Worm (Caenorhabditis elegans) whole organism, midembryonic: Measurements from ENCODE around the gene chpf-2.

Experiments used
- T22C8.4 ChIP-seq: fragments of 200-800 bp; sonication (Bioruptor generic); IDR thresholded peaks from 2 replicates; pipeline ENCODE4 v1.3.6; 2022; ENCODE audit warnings: missing genetic modification characterization, missing compliant biosample characterization
- cog-1 ChIP-seq: sonication (generic microtip); optimal IDR thresholded peaks from 2 replicates; lab custom pipeline; 2016; ENCODE audit warnings: missing genetic modification characterization, missing compliant biosample characterization
- flt-1 ChIP-seq: fragments of 200-800 bp; sonication (Bioruptor generic); IDR thresholded peaks from 2 replicates; pipeline ENCODE4 v1.3.6; 2022; ENCODE audit warnings: missing genetic modification characterization, missing compliant biosample characterization
- klf-2 ChIP-seq: fragments of 200-800 bp; sonication (Bioruptor generic); conservative IDR thresholded peaks from 2 replicates; pipeline ENCODE4 v1.3.6; 2022; ENCODE audit warnings: missing genetic modification reagents, missing genetic modification characterization, missing compliant biosample characterization
- med-1 ChIP-seq: sonication (generic microtip); optimal IDR thresholded peaks from 2 replicates; lab custom pipeline; 2017; ENCODE audit warnings: missing genetic modification characterization, mild to moderate bottlenecking, missing compliant biosample characterization, antibody characterized with exemption, missing genetic modification reagents; ENCODE audit not compliant: insufficient read depth
- ref-1 ChIP-seq: fragments of 200-800 bp; sonication (Bioruptor generic); conservative IDR thresholded peaks from 2 replicates; pipeline ENCODE4 v1.3.6; 2022; ENCODE audit warnings: missing genetic modification reagents, missing genetic modification characterization, missing compliant biosample characterization
- tab-1 ChIP-seq: fragments of 200-800 bp; sonication (Bioruptor generic); IDR thresholded peaks from 2 replicates; pipeline ENCODE4 v1.3.6; 2022; ENCODE audit warnings: missing genetic modification characterization, missing compliant biosample characterization
- ztf-23 ChIP-seq: fragments of 200-800 bp; sonication (Bioruptor generic); IDR thresholded peaks from 2 replicates; pipeline ENCODE4 v1.3.6; 2022; ENCODE audit warnings: missing genetic modification reagents, missing genetic modification characterization, missing compliant biosample characterization
- ztf-29 ChIP-seq: fragments of 200-800 bp; sonication (Bioruptor generic); IDR thresholded peaks from 2 replicates; pipeline ENCODE4 v1.3.6; 2022; ENCODE audit warnings: missing genetic modification reagents, missing genetic modification characterization, missing compliant biosample characterization

Gene chpf-2

ce11 chrV:3021306-3021705, 17.9 kb downstream of the chpf-2 start, which contains the start of gene irld-12:
irld-12 (minus strand) TSS chrV:3021406.
- TF ChIP-seq flt-1 (no peak), ztf-23 (GFP tag; lab: Robert Waterston, UW) (no peak), cog-1 (no peak), tab-1 (GFP tag; lab: Robert Waterston, UW) (no peak), klf-2 (GFP tag; lab: Robert Waterston, UW) (no peak), med-1 (GFP tag; lab: Kevin White, UChicago) (no peak), ztf-29 (GFP tag; lab: Robert Waterston, UW) (no peak), T22C8.4 (no peak), ref-1 (GFP tag; lab: Robert Waterston, UW) (no peak)

ce11 chrV:3017930-3018329, 21.3 kb downstream of the chpf-2 start:
- TF ChIP-seq flt-1 (no peak), tab-1 (GFP tag; lab: Robert Waterston, UW) (no peak), cog-1 (no peak), T22C8.4 (no peak), ztf-23 (GFP tag; lab: Robert Waterston, UW) (no peak)

- no peak for TF ChIP-seq cog-1
- TF ChIP-seq klf-2 (GFP tag; lab: Robert Waterston, UW), result no peak
- no peak for TF ChIP-seq ztf-29 (GFP tag; lab: Robert Waterston, UW)
- no peak for TF ChIP-seq ref-1 (GFP tag; lab: Robert Waterston, UW)
Observed at ce11 chrV:3014185-3014584, 25.0 kb downstream of the chpf-2 start, which contains the start of gene K12D9.1. K12D9.1 (plus strand) TSS chrV:3014485.

- no peak for TF ChIP-seq ref-1 (GFP tag; lab: Robert Waterston, UW)
Observed at ce11 chrV:3011394-3011793, 27.8 kb downstream of the chpf-2 start, which contains the start of gene srw-135. srw-135 (minus strand) TSS chrV:3011494.

ce11 chrV:3010468-3010867, 28.7 kb downstream of the chpf-2 start, which contains the start of gene srw-136:
srw-136 (minus strand) TSS chrV:3010568.
- TF ChIP-seq ztf-29 (GFP tag; lab: Robert Waterston, UW) (no peak), tab-1 (GFP tag; lab: Robert Waterston, UW) (no peak), ref-1 (GFP tag; lab: Robert Waterston, UW) (no peak), med-1 (GFP tag; lab: Kevin White, UChicago) (no peak), T22C8.4 (no peak), cog-1 (no peak), klf-2 (GFP tag; lab: Robert Waterston, UW) (no peak), flt-1 (no peak), ztf-23 (GFP tag; lab: Robert Waterston, UW) (no peak)

- TF ChIP-seq ztf-23 (GFP tag; lab: Robert Waterston, UW), result no peak
- no peak for TF ChIP-seq klf-2 (GFP tag; lab: Robert Waterston, UW)
- TF ChIP-seq med-1 (GFP tag; lab: Kevin White, UChicago), result no peak
- TF ChIP-seq T22C8.4, result no peak
- no peak for TF ChIP-seq ztf-29 (GFP tag; lab: Robert Waterston, UW)
- TF ChIP-seq tab-1 (GFP tag; lab: Robert Waterston, UW), result no peak
- TF ChIP-seq ref-1 (GFP tag; lab: Robert Waterston, UW), result no peak
- no peak for TF ChIP-seq flt-1
- TF ChIP-seq cog-1, result no peak
Observed at ce11 chrV:3005964-3006363, 33.2 kb downstream of the chpf-2 start, which contains the start of gene srw-112. srw-112 (minus strand) TSS chrV:3006064.

ce11 chrV:2999736-3000135, 39.4 kb downstream of the chpf-2 start, which contains the start of gene srw-119:
srw-119 (minus strand) TSS chrV:2999836.
- TF ChIP-seq cog-1 (no peak), ztf-23 (GFP tag; lab: Robert Waterston, UW) (no peak), tab-1 (GFP tag; lab: Robert Waterston, UW) (no peak), ztf-29 (GFP tag; lab: Robert Waterston, UW) (no peak), T22C8.4 (no peak), flt-1 (no peak), ref-1 (GFP tag; lab: Robert Waterston, UW) (no peak), klf-2 (GFP tag; lab: Robert Waterston, UW) (no peak), med-1 (GFP tag; lab: Kevin White, UChicago) (no peak)

- no peak for TF ChIP-seq tab-1 (GFP tag; lab: Robert Waterston, UW)
- TF ChIP-seq ztf-23 (GFP tag; lab: Robert Waterston, UW), result no peak
- no peak for TF ChIP-seq T22C8.4
Observed at ce11 chrV:2996105-2996504, 43.1 kb downstream of the chpf-2 start, which contains the start of gene srw-120. srw-120 (minus strand) TSS chrV:2996205.

- no peak for TF ChIP-seq klf-2 (GFP tag; lab: Robert Waterston, UW)
- no peak for TF ChIP-seq cog-1
- TF ChIP-seq med-1 (GFP tag; lab: Kevin White, UChicago), result no peak
- TF ChIP-seq tab-1 (GFP tag; lab: Robert Waterston, UW), result no peak
- no peak for TF ChIP-seq ztf-23 (GFP tag; lab: Robert Waterston, UW)
- no peak for TF ChIP-seq ztf-29 (GFP tag; lab: Robert Waterston, UW)
- no peak for TF ChIP-seq T22C8.4
- no peak for TF ChIP-seq ref-1 (GFP tag; lab: Robert Waterston, UW)
- no peak for TF ChIP-seq flt-1
Observed at ce11 chrV:2993816-2994215, 45.4 kb downstream of the chpf-2 start, which contains the start of gene srw-115. srw-115 (minus strand) TSS chrV:2993916.

- TF ChIP-seq ref-1 (GFP tag; lab: Robert Waterston, UW) (no peak), cog-1 (no peak), ztf-23 (GFP tag; lab: Robert Waterston, UW) (no peak), klf-2 (GFP tag; lab: Robert Waterston, UW) (no peak)
Observed at ce11 chrV:2992060-2992459, 47.1 kb downstream of the chpf-2 start.

- TF ChIP-seq T22C8.4 (no peak), klf-2 (GFP tag; lab: Robert Waterston, UW) (no peak), ref-1 (GFP tag; lab: Robert Waterston, UW) (no peak), ztf-23 (GFP tag; lab: Robert Waterston, UW) (no peak), cog-1 (no peak), med-1 (GFP tag; lab: Kevin White, UChicago) (no peak), tab-1 (GFP tag; lab: Robert Waterston, UW) (no peak), flt-1 (no peak), ztf-29 (GFP tag; lab: Robert Waterston, UW) (no peak)
Observed at ce11 chrV:2991485-2991884, 47.7 kb downstream of the chpf-2 start, which contains the start of gene srw-121. srw-121 (minus strand) TSS chrV:2991585.
